Worm (Caenorhabditis elegans): ENCODE results near the gene K04G7.1.

The K04G7.1 gene

ce11 chrIII:7136015-7136414 is 26.5 kb upstream of the K04G7.1 start, which contains the start of gene B0280.17:
Gene B0280.17, minus strand, starts transcription at chrIII:7136115.
- TF ChIP-seq snpc-4 (tag; optimal IDR thresholded peaks at IDR 0.05) = no peak
- TF ChIP-seq aly-2 (tag; optimal IDR thresholded peaks at IDR 0.05) = no peak
- TF ChIP-seq ztf-4 (tag; optimal IDR thresholded peaks at IDR 0.05) = no peak
- no peak for TF ChIP-seq zag-1 (tag; optimal IDR thresholded peaks at IDR 0.05)
- no peak for TF ChIP-seq nhr-129 (tag; optimal IDR thresholded peaks at IDR 0.05)
- TF ChIP-seq gmeb-1 (tag; optimal IDR thresholded peaks at IDR 0.05) = no peak
- no peak for TF ChIP-seq sma-3 (GFP tag; optimal IDR thresholded peaks at IDR 0.05)
- TF ChIP-seq R02D3.7 (tag; optimal IDR thresholded peaks at IDR 0.05) = no peak
- TF ChIP-seq mab-5 (tag; optimal IDR thresholded peaks at IDR 0.05) = no peak
- no peak for TF ChIP-seq ceh-16 (tag; optimal IDR thresholded peaks at IDR 0.05)
- TF ChIP-seq crh-2 (tag; optimal IDR thresholded peaks at IDR 0.05) = no peak

- no peak for TF ChIP-seq C34F6.9 (tag; optimal IDR thresholded peaks at IDR 0.05)
- no peak for TF ChIP-seq gmeb-1 (tag; optimal IDR thresholded peaks at IDR 0.05)
- TF ChIP-seq nhr-21 (tag; optimal IDR thresholded peaks at IDR 0.05) = no peak
- TF ChIP-seq F13H6.1 (tag; optimal IDR thresholded peaks at IDR 0.05) = no peak
- no peak for TF ChIP-seq Y55F3AM.14 (GFP tag; optimal IDR thresholded peaks at IDR 0.05)
- no peak for TF ChIP-seq mdl-1 (tag; optimal IDR thresholded peaks at IDR 0.05)
- no peak for TF ChIP-seq dmd-4 (tag; optimal IDR thresholded peaks at IDR 0.05)
- no peak for TF ChIP-seq alr-1 (tag; optimal IDR thresholded peaks at IDR 0.05)
- no peak for TF ChIP-seq ztf-1 (GFP tag; conservative IDR thresholded peaks at IDR 0.05)
- TF ChIP-seq nhr-10 (tag; optimal IDR thresholded peaks at IDR 0.05) = no peak
- TF ChIP-seq nhr-25 (tag; optimal IDR thresholded peaks at IDR 0.05) = no peak
- no peak for TF ChIP-seq nhr-23 (tag; optimal IDR thresholded peaks at IDR 0.05)
- no peak for TF ChIP-seq aly-2 (tag; optimal IDR thresholded peaks at IDR 0.05)
- no peak for TF ChIP-seq unc-55 (GFP tag; optimal IDR thresholded peaks at IDR 0.05)
These were observed 24.3 kb upstream of the K04G7.1 start, which contains the start of gene B0280.11 for ce11 chrIII:7138178-7138577. Gene B0280.11, minus strand, starts transcription at chrIII:7138278.

- no peak for TF ChIP-seq nhr-77 (tag; optimal IDR thresholded peaks at IDR 0.05)
- TF ChIP-seq lin-39 (tag; optimal IDR thresholded peaks at IDR 0.05) = no peak
- peak; percentile 21 for TF ChIP-seq gmeb-1 (tag; optimal IDR thresholded peaks at IDR 0.05)
- peak; percentile 73 for TF ChIP-seq sma-3 (GFP tag; optimal IDR thresholded peaks at IDR 0.05)
- TF ChIP-seq dmd-4 (tag; optimal IDR thresholded peaks at IDR 0.05) = no peak
- TF ChIP-seq ama-1 (optimal IDR thresholded peaks at IDR 0.05) = peak; percentile 78
- TF ChIP-seq crh-2 (tag; optimal IDR thresholded peaks at IDR 0.05) = peak; percentile 30
- TF ChIP-seq F13H6.1 (tag; optimal IDR thresholded peaks at IDR 0.05) = peak; percentile 12
- no peak for TF ChIP-seq egl-27 (tag; optimal IDR thresholded peaks at IDR 0.05)
- TF ChIP-seq snpc-4 (tag; optimal IDR thresholded peaks at IDR 0.05) = peak; percentile 96
- TF ChIP-seq nhr-25 (tag; optimal IDR thresholded peaks at IDR 0.05) = no peak
- TF ChIP-seq ceh-16 (tag; optimal IDR thresholded peaks at IDR 0.05) = peak; percentile 17
- TF ChIP-seq lin-13 (GFP tag; optimal IDR thresholded peaks at IDR 0.05) = peak; percentile 17
- no peak for TF ChIP-seq blmp-1 (tag; optimal IDR thresholded peaks at IDR 0.05; ENCODE audit: insufficient read depth)
- TF ChIP-seq sma-9 (GFP tag; optimal IDR thresholded peaks at IDR 0.05) = peak; percentile 35
- no peak for TF ChIP-seq sma-9 (tag; optimal IDR thresholded peaks at IDR 0.05)
- TF ChIP-seq nhr-21 (tag; optimal IDR thresholded peaks at IDR 0.05) = peak; percentile 29
- TF ChIP-seq unc-39 (tag; optimal IDR thresholded peaks at IDR 0.05) = no peak
- TF ChIP-seq fos-1 (tag; optimal IDR thresholded peaks at IDR 0.05) = peak; percentile 2
- TF ChIP-seq lsy-2 (tag; optimal IDR thresholded peaks at IDR 0.05) = peak in 1 of 2 experiments; percentile 53
These were observed 22.2 kb upstream of the K04G7.1 start for ce11 chrIII:7140228-7140710.

- TF ChIP-seq zag-1 (tag; optimal IDR thresholded peaks at IDR 0.05) (no peak), ztf-4 (tag; optimal IDR thresholded peaks at IDR 0.05) (no peak), peb-1 (tag; optimal IDR thresholded peaks at IDR 0.05) (no peak), nhr-11 (tag; optimal IDR thresholded peaks at IDR 0.05) (no peak), blmp-1 (tag; optimal IDR thresholded peaks at IDR 0.05; ENCODE audit: insufficient read depth) (no peak), ztf-11 (tag; optimal IDR thresholded peaks at IDR 0.05) (no peak), R02D3.7 (tag; optimal IDR thresholded peaks at IDR 0.05) (no peak), nhr-21 (tag; optimal IDR thresholded peaks at IDR 0.05) (peak; percentile 25), ztf-1 (GFP tag; conservative IDR thresholded peaks at IDR 0.05) (no peak), ceh-82 (tag; optimal IDR thresholded peaks at IDR 0.05) (no peak), alr-1 (tag; optimal IDR thresholded peaks at IDR 0.05) (no peak), skn-1 (tag; optimal IDR thresholded peaks at IDR 0.05) (no peak), unc-55 (GFP tag; optimal IDR thresholded peaks at IDR 0.05) (no peak), gmeb-1 (tag; optimal IDR thresholded peaks at IDR 0.05) (peak; percentile 72), elt-3 (tag; optimal IDR thresholded peaks at IDR 0.05) (no peak), unc-62 (GFP tag; optimal IDR thresholded peaks at IDR 0.05) (no peak), lin-13 (GFP tag; optimal IDR thresholded peaks at IDR 0.05) (no peak), nhr-77 (tag; optimal IDR thresholded peaks at IDR 0.05) (no peak), mab-5 (tag; optimal IDR thresholded peaks at IDR 0.05) (no peak), aly-2 (tag; optimal IDR thresholded peaks at IDR 0.05) (no peak), elt-1 (tag; optimal IDR thresholded peaks at IDR 0.05) (no peak), mdl-1 (tag; optimal IDR thresholded peaks at IDR 0.05) (peak in 1 of 2 experiments; percentile 47), sma-9 (GFP tag; optimal IDR thresholded peaks at IDR 0.05) (peak; percentile 77), sma-9 (tag; optimal IDR thresholded peaks at IDR 0.05) (no peak), sem-4 (tag; optimal IDR thresholded peaks at IDR 0.05) (no peak), unc-39 (tag; optimal IDR thresholded peaks at IDR 0.05) (no peak), nhr-6 (tag; optimal IDR thresholded peaks at IDR 0.05) (no peak), nhr-237 (tag; optimal IDR thresholded peaks at IDR 0.05) (no peak), egl-27 (tag; optimal IDR thresholded peaks at IDR 0.05) (peak; percentile 70), lsy-2 (tag; optimal IDR thresholded peaks at IDR 0.05) (peak; percentile 12 to 58), ama-1 (optimal IDR thresholded peaks at IDR 0.05) (peak; percentile 91), snpc-4 (tag; optimal IDR thresholded peaks at IDR 0.05) (peak; percentile 97)
These were observed 21.2 kb upstream of the K04G7.1 start for ce11 chrIII:7141285-7141715.

Data from whole organism, L2 larva.